Fruit fly (Drosophila melanogaster) whole organism, prepupa: ENCODE measurements around the gene CG1578.

ENCODE experiments used
- CG10631 ChIP-seq: fragments of 200-800 bp; sonication (Bioruptor generic); optimal IDR thresholded peaks from 2 replicates; lab custom pipeline; 2016; ENCODE audit warnings: missing biosample characterization, missing genetic modification characterization
- CG11762 ChIP-seq: fragments of 200-800 bp; sonication (Bioruptor generic); optimal IDR thresholded peaks from 3 replicates; lab custom pipeline; 2016; ENCODE audit warnings: missing biosample characterization, missing genetic modification characterization; ENCODE audit not compliant: insufficient read depth
- CG11902 ChIP-seq: fragments of 200-800 bp; sonication (Bioruptor generic); optimal IDR thresholded peaks from 3 replicates; lab custom pipeline; 2016; ENCODE audit warnings: missing biosample characterization, missing genetic modification characterization
- CG15336 ChIP-seq: fragments of 200-800 bp; sonication (Bioruptor generic); IDR thresholded peaks from 2 replicates; pipeline ENCODE4 v1.3.6; 2022; ENCODE audit warnings: missing biosample characterization, missing genetic modification characterization
- CG1621 ChIP-seq: fragments of 200-800 bp; sonication (Bioruptor generic); optimal IDR thresholded peaks from 3 replicates; lab custom pipeline; 2018; ENCODE audit warnings: missing biosample characterization, mild to moderate bottlenecking, missing genetic modification characterization
- CG31627 ChIP-seq: fragments of 200-800 bp; sonication (Bioruptor generic); optimal IDR thresholded peaks from 3 replicates; lab custom pipeline; 2016; ENCODE audit warnings: missing biosample characterization, missing genetic modification characterization
- CG32006 ChIP-seq: fragments of 200-800 bp; sonication (Bioruptor generic); optimal IDR thresholded peaks from 3 replicates; lab custom pipeline; 2017; ENCODE audit warnings: missing biosample characterization, mild to moderate bottlenecking, missing genetic modification characterization
- CG4318 ChIP-seq: fragments of 200-800 bp; sonication (Bioruptor generic); optimal IDR thresholded peaks from 3 replicates; lab custom pipeline; 2017; ENCODE audit warnings: missing biosample characterization, mild to moderate bottlenecking, missing genetic modification characterization
- CG6276 ChIP-seq: fragments of 200-800 bp; sonication (Bioruptor generic); optimal IDR thresholded peaks from 2 replicates; lab custom pipeline; 2017; ENCODE audit warnings: missing biosample characterization, mild to moderate bottlenecking, missing genetic modification characterization
- CG6792 ChIP-seq: fragments of 200-800 bp; sonication (Bioruptor generic); optimal IDR thresholded peaks from 3 replicates; lab custom pipeline; 2016; ENCODE audit warnings: missing biosample characterization, missing genetic modification characterization
- CG6854 ChIP-seq: fragments of 200-800 bp; sonication (Bioruptor generic); optimal IDR thresholded peaks from 2 replicates; lab custom pipeline; 2017; ENCODE audit warnings: missing biosample characterization, mild to moderate bottlenecking, missing genetic modification characterization
- CG7368 ChIP-seq: fragments of 200-800 bp; sonication (Bioruptor generic); optimal IDR thresholded peaks from 3 replicates; lab custom pipeline; 2016; ENCODE audit warnings: missing biosample characterization, missing genetic modification characterization
- CG8119 ChIP-seq: fragments of 200-800 bp; sonication (Bioruptor generic); IDR thresholded peaks from 3 replicates; pipeline ENCODE4 v1.3.6; 2022; ENCODE audit warnings: missing biosample characterization, missing genetic modification characterization
- CG8319 ChIP-seq: fragments of 200-800 bp; sonication (Bioruptor generic); optimal IDR thresholded peaks from 3 replicates; lab custom pipeline; 2016; ENCODE audit warnings: missing biosample characterization, missing genetic modification characterization
- Eip75B ChIP-seq: fragments of 200-800 bp; sonication (Bioruptor generic); optimal IDR thresholded peaks from 3 replicates; lab custom pipeline; 2016; ENCODE audit warnings: missing biosample characterization, missing genetic modification characterization
- Eip78C ChIP-seq: fragments of 200-800 bp; sonication (Bioruptor generic); peaks from one replicate; lab custom pipeline; 2016; ENCODE audit warnings: missing biosample characterization, missing genetic modification characterization
- Eip93F ChIP-seq: fragments of 200-800 bp; sonication (Bioruptor generic); optimal IDR thresholded peaks from 2 replicates; lab custom pipeline; 2016; ENCODE audit warnings: missing biosample characterization, mild to moderate bottlenecking, missing genetic modification characterization
- Ets21C ChIP-seq: fragments of 200-800 bp; sonication (Bioruptor generic); optimal IDR thresholded peaks from 3 replicates; lab custom pipeline; 2016; ENCODE audit warnings: missing biosample characterization, missing genetic modification characterization
- Gug ChIP-seq: fragments of 200-800 bp; sonication (Bioruptor generic); IDR thresholded peaks from 2 replicates; pipeline ENCODE4 v1.3.6; 2022; ENCODE audit warnings: missing biosample characterization, missing genetic modification characterization
- Hr38 ChIP-seq: sonication (Bioruptor generic); optimal IDR thresholded peaks from 2 replicates; lab custom pipeline; 2016; ENCODE audit warnings: missing biosample characterization, missing genetic modification characterization
- Hr39 ChIP-seq: fragments of 200-800 bp; sonication (Bioruptor generic); optimal IDR thresholded peaks from 2 replicates; lab custom pipeline; 2016; ENCODE audit warnings: missing biosample characterization, missing genetic modification characterization
- Hr4 ChIP-seq: fragments of 200-800 bp; sonication (Bioruptor generic); optimal IDR thresholded peaks from 3 replicates; lab custom pipeline; 2016; ENCODE audit warnings: missing biosample characterization, missing genetic modification characterization
- Lpt ChIP-seq: fragments of 200-800 bp; sonication (Bioruptor generic); optimal IDR thresholded peaks from 3 replicates; lab custom pipeline; 2016; ENCODE audit warnings: missing biosample characterization, missing genetic modification characterization
- Met ChIP-seq: fragments of 200-800 bp; sonication (Bioruptor generic); optimal IDR thresholded peaks from 3 replicates; lab custom pipeline; 2016; ENCODE audit warnings: missing biosample characterization, missing genetic modification characterization
- OdsH ChIP-seq: fragments of 200-800 bp; sonication (Bioruptor generic); optimal IDR thresholded peaks from 3 replicates; lab custom pipeline; 2016; ENCODE audit warnings: missing biosample characterization, missing genetic modification characterization
- Smox ChIP-seq: fragments of 200-800 bp; sonication (Bioruptor generic); optimal IDR thresholded peaks from 3 replicates; lab custom pipeline; 2016; ENCODE audit warnings: missing biosample characterization, missing genetic modification characterization
- Sox102F ChIP-seq: fragments of 200-800 bp; sonication (Bioruptor generic); optimal IDR thresholded peaks from 2 replicates; lab custom pipeline; 2016; ENCODE audit warnings: missing biosample characterization, mild to moderate bottlenecking, missing genetic modification characterization
- Sox14 ChIP-seq: fragments of 200-800 bp; sonication (Bioruptor generic); optimal IDR thresholded peaks from 3 replicates; lab custom pipeline; 2016; ENCODE audit warnings: missing biosample characterization, missing genetic modification characterization
- Sox15 ChIP-seq: fragments of 200-800 bp; sonication (Bioruptor generic); optimal IDR thresholded peaks from 3 replicates; lab custom pipeline; 2016; ENCODE audit warnings: missing biosample characterization, missing genetic modification characterization
- achi ChIP-seq: fragments of 200-800 bp; sonication (Bioruptor generic); optimal IDR thresholded peaks from 3 replicates; lab custom pipeline; 2016; ENCODE audit warnings: missing biosample characterization, missing genetic modification characterization
- acj6 ChIP-seq: fragments of 200-800 bp; sonication (Bioruptor generic); optimal IDR thresholded peaks from 3 replicates; lab custom pipeline; 2016; ENCODE audit warnings: missing biosample characterization, missing genetic modification characterization
- cyc ChIP-seq: fragments of 200-800 bp; sonication (Bioruptor generic); optimal IDR thresholded peaks from 3 replicates; lab custom pipeline; 2016; ENCODE audit warnings: missing biosample characterization, missing genetic modification characterization
- dac ChIP-seq: fragments of 200-800 bp; sonication (Bioruptor generic); optimal IDR thresholded peaks from 2 replicates; lab custom pipeline; 2017; ENCODE audit warnings: missing biosample characterization, mild to moderate bottlenecking, missing genetic modification characterization
- eg ChIP-seq: fragments of 200-800 bp; sonication (Bioruptor generic); IDR thresholded peaks from 3 replicates; pipeline ENCODE4 v1.3.6; 2022; ENCODE audit warnings: missing biosample characterization, missing genetic modification characterization
- esn ChIP-seq: fragments of 200-800 bp; sonication (Bioruptor generic); optimal IDR thresholded peaks from 2 replicates; lab custom pipeline; 2016; ENCODE audit warnings: missing biosample characterization, mild to moderate bottlenecking, missing genetic modification characterization, moderate library complexity
- fd59A ChIP-seq: fragments of 200-800 bp; sonication (Bioruptor generic); optimal IDR thresholded peaks from 2 replicates; lab custom pipeline; 2017; ENCODE audit warnings: missing biosample characterization, mild to moderate bottlenecking, missing genetic modification characterization, missing genetic modification reagents
- fkh ChIP-seq: fragments of 200-800 bp; sonication (Bioruptor generic); optimal IDR thresholded peaks from 3 replicates; lab custom pipeline; 2017; ENCODE audit warnings: missing biosample characterization, mild to moderate bottlenecking, missing genetic modification characterization, moderate library complexity
- lz ChIP-seq: fragments of 200-800 bp; sonication (Bioruptor generic); optimal IDR thresholded peaks from 3 replicates; lab custom pipeline; 2016; ENCODE audit warnings: missing biosample characterization, missing genetic modification characterization
- net ChIP-seq: fragments of 200-800 bp; sonication (Bioruptor generic); optimal IDR thresholded peaks from 3 replicates; lab custom pipeline; 2016; ENCODE audit warnings: missing biosample characterization, missing genetic modification characterization
- pdm3 ChIP-seq: fragments of 200-800 bp; sonication (Bioruptor generic); optimal IDR thresholded peaks from 3 replicates; lab custom pipeline; 2016; ENCODE audit warnings: missing biosample characterization, missing genetic modification characterization
- salr ChIP-seq, 2 experiments: fragments of 200-800 bp; sonication (Bioruptor generic); optimal IDR thresholded peaks; 3 replicates each; lab custom pipeline; 2016 to 2018; ENCODE audit warnings: missing biosample characterization in 2 of 2, missing genetic modification characterization in 2 of 2, mild to moderate bottlenecking in 1 of 2
- ss ChIP-seq, 2 experiments: fragments of 200-800 bp; sonication (Bioruptor generic); optimal IDR thresholded peaks; 2 replicates in 1 of 2; 3 replicates in 1 of 2; lab custom pipeline; 2017 to 2018; ENCODE audit warnings: mild to moderate bottlenecking in 2 of 2, missing biosample characterization in 2 of 2, missing genetic modification characterization in 2 of 2, moderate library complexity in 1 of 2
- svp ChIP-seq: fragments of 200-800 bp; sonication (Bioruptor generic); peaks from one replicate; lab custom pipeline; 2016; ENCODE audit warnings: missing biosample characterization, missing genetic modification characterization
- topi ChIP-seq: fragments of 200-800 bp; sonication (Bioruptor generic); optimal IDR thresholded peaks from 3 replicates; lab custom pipeline; 2016; ENCODE audit warnings: missing biosample characterization, missing genetic modification characterization
- vri ChIP-seq: fragments of 200-800 bp; sonication (Bioruptor generic); optimal IDR thresholded peaks from 3 replicates; lab custom pipeline; 2016; ENCODE audit warnings: missing biosample characterization, mild to moderate bottlenecking, missing genetic modification characterization

CG1578 gene

dm6 chrX:11856867-11857266 is 40.5 kb upstream of the CG1578 start (continued):
- TF ChIP-seq achi (no peak), CG10631 (GFP tag; lab: Kevin White, UChicago) (no peak), fkh (peak; percentile 35), CG6792 (GFP tag; lab: Kevin White, UChicago) (no peak), lz (GFP tag; lab: Kevin White, UChicago) (no peak), Lpt (GFP tag; lab: Kevin White, UChicago) (no peak), cyc (GFP tag; lab: Kevin White, UChicago) (no peak), CG32006 (GFP tag; lab: Kevin White, UChicago) (peak; percentile 17), Hr39 (GFP tag; lab: Kevin White, UChicago) (no peak), CG11762 (no peak), svp (GFP tag; lab: Kevin White, UChicago) (peak; percentile 70), CG1621 (tag; lab: Kevin White, UChicago) (no peak), Smox (no peak), CG7368 (GFP tag; lab: Kevin White, UChicago) (no peak), CG15336 (peak; percentile 40; the same call in 1 of the 2 replicates), net (GFP tag; lab: Kevin White, UChicago) (no peak), Eip75B (no peak), CG4318 (GFP tag; lab: Kevin White, UChicago) (no peak)

- TF ChIP-seq CG6854 (GFP tag; lab: Kevin White, UChicago) (no peak), Eip78C (no peak), svp (GFP tag; lab: Kevin White, UChicago) (peak; percentile 76)
These were observed 39.6 kb upstream of the CG1578 start for dm6 chrX:11855950-11856349.

- TF ChIP-seq vri (GFP tag; lab: Kevin White, UChicago): peak; percentile 9
- peak; percentile 41 for TF ChIP-seq fkh
- TF ChIP-seq topi (GFP tag; lab: Kevin White, UChicago): peak; percentile 37
- TF ChIP-seq CG8319 (GFP tag; lab: Kevin White, UChicago): no peak
- TF ChIP-seq CG32006 (GFP tag; lab: Kevin White, UChicago): no peak
- TF ChIP-seq Sox102F (GFP tag; lab: Kevin White, UChicago): peak; percentile 2
- TF ChIP-seq Sox14 (GFP tag; lab: Kevin White, UChicago): peak; percentile 30
- TF ChIP-seq CG31627 (GFP tag; lab: Kevin White, UChicago): peak; percentile 21
- peak; percentile 7 for TF ChIP-seq acj6 (GFP tag; lab: Kevin White, UChicago)
- TF ChIP-seq Ets21C (GFP tag; lab: Kevin White, UChicago): peak; percentile 7
- TF ChIP-seq OdsH (GFP tag; lab: Kevin White, UChicago): peak; percentile 25
- no peak for TF ChIP-seq CG11762
- TF ChIP-seq CG6792 (GFP tag; lab: Kevin White, UChicago): no peak
- TF ChIP-seq Hr4 (GFP tag; lab: Kevin White, UChicago): peak; percentile 15
- TF ChIP-seq CG15336: peak; percentile 13; the same call in 1 of the 2 replicates
- TF ChIP-seq CG8119 (GFP tag; lab: Robert Waterston, UW): peak; percentile 17; the same call in 1 of the 3 replicates
- no peak for TF ChIP-seq salr (GFP tag; optimal IDR thresholded peaks at IDR 0.05; lab: Kevin White, UChicago)
- peak; percentile 23 for TF ChIP-seq CG6854 (GFP tag; lab: Kevin White, UChicago)
- TF ChIP-seq achi: peak; percentile 29
- TF ChIP-seq svp (GFP tag; lab: Kevin White, UChicago): peak; percentile 67
- TF ChIP-seq ss (GFP tag; optimal IDR thresholded peaks at IDR 0.05; lab: Kevin White, UChicago): peak; percentile 25 to 57
- TF ChIP-seq Eip93F: no peak
- peak; percentile 38 for TF ChIP-seq Met (GFP tag; lab: Kevin White, UChicago)
- no peak for TF ChIP-seq CG11902
- TF ChIP-seq Smox: peak; percentile 22
- peak; percentile 3 for TF ChIP-seq pdm3 (GFP tag; lab: Kevin White, UChicago)
- TF ChIP-seq esn (GFP tag; lab: Kevin White, UChicago): peak; percentile 50
- peak; percentile 8 for TF ChIP-seq Hr39 (GFP tag; lab: Kevin White, UChicago)
- TF ChIP-seq CG1621 (tag; lab: Kevin White, UChicago): peak; percentile 16
- TF ChIP-seq CG6276 (GFP tag; lab: Kevin White, UChicago): no peak
- TF ChIP-seq Hr38 (GFP tag; lab: Kevin White, UChicago): no peak
- peak; percentile 58 for TF ChIP-seq Eip78C
- TF ChIP-seq dac: no peak
- peak; percentile 17; the same call in 1 of the 3 replicates for TF ChIP-seq eg
- peak; percentile 22 for TF ChIP-seq Eip75B
- no peak for TF ChIP-seq Sox15 (GFP tag; lab: Kevin White, UChicago)
- TF ChIP-seq Gug (GFP tag; lab: Robert Waterston, UW): no peak
- peak; percentile 13 for TF ChIP-seq CG10631 (GFP tag; lab: Kevin White, UChicago)
- no peak for TF ChIP-seq fd59A (GFP tag; lab: Kevin White, UChicago)
These were observed 38.6 kb upstream of the CG1578 start, which contains the start of the genes CG10347 and ATP7 for dm6 chrX:11854758-11855465. Gene CG10347, minus strand, starts transcription at chrX:11854931. Gene ATP7, plus strand, starts transcription at chrX:11855022.
